Fruit fly (Drosophila melanogaster): ENCODE measurements around the gene ATPsynbetaL.

The ATPsynbetaL gene

DNA sequence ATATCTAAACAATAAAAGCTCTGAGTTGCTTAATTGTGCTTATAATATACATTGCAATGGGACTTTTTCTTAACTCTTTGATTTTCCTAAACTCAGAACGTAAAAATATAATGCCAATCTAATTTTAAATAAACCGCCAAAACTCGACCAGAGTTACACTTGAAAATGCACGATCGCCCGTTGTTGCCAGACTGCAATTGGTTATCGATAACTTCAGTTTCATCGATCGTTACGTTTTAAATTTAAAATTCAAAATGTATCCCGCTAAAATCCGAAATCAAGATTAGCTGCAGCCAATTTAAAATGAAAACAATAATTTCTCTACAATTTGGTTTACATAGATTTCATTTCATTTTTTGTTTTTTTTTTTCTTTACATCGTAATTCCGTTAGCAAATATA lies 41.5 kb downstream of the ATPsynbetaL start (continued):
- TF ChIP-seq CG9817 (tag; optimal IDR thresholded peaks at IDR 0.05): no peak
- TF ChIP-seq CG11247 (GFP tag; IDR thresholded peaks at IDR 0.05): no peak
- TF ChIP-seq phol (tag; optimal IDR thresholded peaks at IDR 0.05): peak; percentile 32
- peak; percentile 36; the same call in 1 of the 3 replicates for TF ChIP-seq knrl (GFP tag; IDR thresholded peaks at IDR 0.05; ENCODE audit: partially characterized antibody)
- TF ChIP-seq prd (optimal IDR thresholded peaks at IDR 0.05): no peak
- TF ChIP-seq prd (GFP tag; IDR thresholded peaks at IDR 0.05): no peak
- no peak for TF ChIP-seq pnt (GFP tag; optimal IDR thresholded peaks at IDR 0.05)
- no peak for TF ChIP-seq sisA (GFP tag; IDR thresholded peaks at IDR 0.05)
- TF ChIP-seq nmo (GFP tag; optimal IDR thresholded peaks at IDR 0.05): no peak
- peak; percentile 76 for TF ChIP-seq CG1603 (tag; optimal IDR thresholded peaks at IDR 0.05)
- TF ChIP-seq CG31224 (GFP tag; IDR thresholded peaks at IDR 0.05): no peak
- no peak for TF ChIP-seq CG11695 (GFP tag; IDR thresholded peaks at IDR 0.05)
- no peak for TF ChIP-seq sr (GFP tag; IDR thresholded peaks at IDR 0.05)
- no peak for TF ChIP-seq shn (GFP tag; optimal IDR thresholded peaks at IDR 0.05)
- peak; percentile 35; the same call in 1 of the 2 replicates for TF ChIP-seq bbx (GFP tag; IDR thresholded peaks at IDR 0.05; ENCODE audit: partially characterized antibody)
- no peak for TF ChIP-seq CG4617 (GFP tag; optimal IDR thresholded peaks at IDR 0.05; ENCODE audit: borderline replicate concordance)
- no peak for TF ChIP-seq CG11560 (tag; IDR thresholded peaks at IDR 0.05)
- TF ChIP-seq CG8765 (GFP tag; IDR thresholded peaks at IDR 0.05): no peak
- TF ChIP-seq CG1832 (GFP tag; optimal IDR thresholded peaks at IDR 0.05): no peak
- TF ChIP-seq fd96Cb (tag; optimal IDR thresholded peaks at IDR 0.05): no peak
- TF ChIP-seq CG3995 (GFP tag; optimal IDR thresholded peaks at IDR 0.05): no peak
- TF ChIP-seq CG17186 (GFP tag; optimal IDR thresholded peaks at IDR 0.05): peak; percentile 20
- TF ChIP-seq cg (GFP tag; optimal IDR thresholded peaks at IDR 0.05): no peak
- TF ChIP-seq slou (GFP tag; optimal IDR thresholded peaks at IDR 0.05): no peak
- TF ChIP-seq gro (GFP tag; optimal IDR thresholded peaks at IDR 0.05): no peak
- TF ChIP-seq pum (GFP tag; optimal IDR thresholded peaks at IDR 0.05): no peak
- TF ChIP-seq Meics (GFP tag; optimal IDR thresholded peaks at IDR 0.05): no peak
- TF ChIP-seq grn (GFP tag; optimal IDR thresholded peaks at IDR 0.05): peak; percentile 37
- peak; percentile 51 for TF ChIP-seq BEAF-32 (GFP tag; optimal IDR thresholded peaks at IDR 0.05)
- TF ChIP-seq Scr (GFP tag; IDR thresholded peaks at IDR 0.05; ENCODE audit: partially characterized antibody): peak; percentile 16; the same call in 1 of the 2 replicates
- TF ChIP-seq bcd (GFP tag; optimal IDR thresholded peaks at IDR 0.05): no peak
- TF ChIP-seq Ets97D (GFP tag; optimal IDR thresholded peaks at IDR 0.05): peak; percentile 71
- no peak for TF ChIP-seq Oli (tag; optimal IDR thresholded peaks at IDR 0.05)
- TF ChIP-seq CG9437 (GFP tag; optimal IDR thresholded peaks at IDR 0.05): no peak
- peak; percentile 41 for TF ChIP-seq sd (tag; optimal IDR thresholded peaks at IDR 0.05)
- peak; percentile 99 for TF ChIP-seq Dp (GFP tag; optimal IDR thresholded peaks at IDR 0.05)
- TF ChIP-seq Dref (GFP tag; IDR thresholded peaks at IDR 0.05): peak; percentile 93
- no peak for TF ChIP-seq Hr51 (GFP tag; optimal IDR thresholded peaks at IDR 0.05)
- no peak; the same call in 3 of the 4 replicates for TF ChIP-seq Dll (GFP tag; IDR thresholded peaks at IDR 0.05; ENCODE audit: partially characterized antibody)
- TF ChIP-seq Lpt (GFP tag; optimal IDR thresholded peaks at IDR 0.05): no peak
- TF ChIP-seq CG7987 (GFP tag; optimal IDR thresholded peaks at IDR 0.05): no peak
- TF ChIP-seq jumu (GFP tag; optimal IDR thresholded peaks at IDR 0.05): no peak
- TF ChIP-seq C15 (GFP tag; IDR thresholded peaks at IDR 0.05): no peak
- TF ChIP-seq dmrt99B (tag; optimal IDR thresholded peaks at IDR 0.05): no peak
- no peak for TF ChIP-seq Hr3 (GFP tag; optimal IDR thresholded peaks at IDR 0.05)
- peak; percentile 31 for TF ChIP-seq CG10267 (tag; optimal IDR thresholded peaks at IDR 0.05)
- TF ChIP-seq Hsf (GFP tag; optimal IDR thresholded peaks at IDR 0.05): no peak
- no peak for TF ChIP-seq tna (GFP tag; IDR thresholded peaks at IDR 0.05; ENCODE audit: partially characterized antibody)
- no peak for TF ChIP-seq CG4730 (GFP tag; IDR thresholded peaks at IDR 0.05)
- no peak for TF ChIP-seq slp2 (GFP tag; optimal IDR thresholded peaks at IDR 0.05)
- TF ChIP-seq Sry-δ (GFP tag; optimal IDR thresholded peaks at IDR 0.05): peak; percentile 65

Data from whole organism, embryonic.